Worm (Caenorhabditis elegans) whole organism, early embryonic: ENCODE results near the gene F58B3.6.

ENCODE experiments used
- B0310.2 ChIP-seq: sonication (generic microtip); optimal IDR thresholded peaks from 2 replicates; lab custom pipeline; 2016; ENCODE audit warnings: mild to moderate bottlenecking, missing genetic modification characterization, missing compliant biosample characterization
- ama-1 ChIP-seq: fragments of 150-350 bp; optimal IDR thresholded peaks from 2 replicates; lab custom pipeline; 2014
- ets-7 ChIP-seq: sonication (generic microtip); optimal IDR thresholded peaks from 2 replicates; lab custom pipeline; 2016; ENCODE audit warnings: missing genotype, missing genetic modification characterization, missing compliant biosample characterization
- hnd-1 ChIP-seq: sonication (generic microtip); optimal IDR thresholded peaks from 2 replicates; lab custom pipeline; 2016; ENCODE audit warnings: missing genetic modification characterization, missing compliant biosample characterization

- TF ChIP-seq ama-1 (lab: Kevin White, UChicago): no peak
- TF ChIP-seq B0310.2 (tag; lab: Kevin White, UChicago): no peak
- no peak for TF ChIP-seq hnd-1 (tag; lab: Kevin White, UChicago)
- no peak for TF ChIP-seq ets-7
These were observed 8.6 kb upstream of the F58B3.6 start, which contains the start of gene lys-6 for ce11 chrIV:11627847-11628246.
